Fruit fly (Drosophila melanogaster): ENCODE measurements around the gene Rh5.

- TF ChIP-seq h (optimal IDR thresholded peaks at IDR 0.05): no peak
- no peak for TF ChIP-seq insv (optimal IDR thresholded peaks at IDR 0.05)
- no peak for TF ChIP-seq psq (optimal IDR thresholded peaks at IDR 0.05)
- no peak for TF ChIP-seq Sin3A (optimal IDR thresholded peaks at IDR 0.05)
Observed at dm6 chr2L:12045578-12045940, 37.6 kb downstream of the Rh5 start.
